Worm (Caenorhabditis elegans): ENCODE data around the gene ZK218.4.

ce11 chrV:17061585-17061984, 37.1 kb upstream of the ZK218.4 start, which contains the start of gene F28B1.9:
- TF ChIP-seq flt-1 (GFP tag; IDR thresholded peaks at IDR 0.05) (no peak), ztf-29 (GFP tag; IDR thresholded peaks at IDR 0.05) (no peak), klf-2 (GFP tag; conservative IDR thresholded peaks at IDR 0.05) (no peak), cog-1 (tag; optimal IDR thresholded peaks at IDR 0.05) (no peak)

Measured in whole organism, midembryonic.